Worm (Caenorhabditis elegans) whole organism, late embryonic: ENCODE measurements around the gene clec-231.

Experiments
- hlh-30 ChIP-seq: sonication (generic microtip); optimal IDR thresholded peaks from 2 replicates; lab custom pipeline; 2017; ENCODE audit warnings: antibody characterized with exemption, missing genetic modification characterization, missing compliant biosample characterization; ENCODE audit not compliant: insufficient read depth
- pag-3 ChIP-seq: sonication (generic microtip); optimal IDR thresholded peaks from 2 replicates; lab custom pipeline; 2016; ENCODE audit warnings: missing compliant biosample characterization, missing genetic modification characterization, borderline replicate concordance
- unc-86 ChIP-seq: sonication (generic microtip); optimal IDR thresholded peaks from 2 replicates; lab custom pipeline; 2016; ENCODE audit warnings: missing genetic modification characterization, missing compliant biosample characterization

ce11 chrV:15332851-15333250 is 17.7 kb downstream of the clec-231 start, which contains the start of gene srw-113:
- TF ChIP-seq unc-86 (tag; lab: Kevin White, UChicago) (no peak), pag-3 (no peak), hlh-30 (tag; lab: Kevin White, UChicago) (no peak)
